Worm (Caenorhabditis elegans) whole organism, L1 larva: ENCODE data around the gene F49H12.2.
A peak's percentile ranks its signal among the peaks of the same experiment; 100 is the strongest.

Experiments
- C04F5.9 ChIP-seq: sonication (generic microtip); optimal IDR thresholded peaks from 2 replicates; lab custom pipeline; 2016; ENCODE audit warnings: missing genetic modification characterization, missing compliant biosample characterization
- C16A3.4 ChIP-seq: fragments of 150-350 bp; optimal IDR thresholded peaks from 2 replicates; lab custom pipeline; 2014; ENCODE audit warnings: missing biosample characterization, missing genetic modification characterization
- F16B12.6 ChIP-seq: fragments of 150-350 bp; optimal IDR thresholded peaks from 2 replicates; lab custom pipeline; 2014; ENCODE audit warnings: missing biosample characterization, missing genetic modification characterization
- Y116A8C.19 ChIP-seq: sonication (generic microtip); optimal IDR thresholded peaks from 2 replicates; lab custom pipeline; 2016; ENCODE audit warnings: missing compliant biosample characterization, missing genetic modification characterization, borderline replicate concordance
- alr-1 ChIP-seq: fragments of 200-800 bp; sonication (Bioruptor generic); optimal IDR thresholded peaks from 2 replicates; lab custom pipeline; 2018; ENCODE audit warnings: borderline replicate concordance, mild to moderate bottlenecking, missing genetic modification characterization, missing compliant biosample characterization
- blmp-1 ChIP-seq: fragments of 150-350 bp; optimal IDR thresholded peaks from 2 replicates; lab custom pipeline; 2014; ENCODE audit warnings: missing biosample characterization, missing genetic modification characterization
- ceh-63 ChIP-seq: fragments of 200-800 bp; sonication (Bioruptor generic); optimal IDR thresholded peaks from 2 replicates; lab custom pipeline; 2018; ENCODE audit warnings: mild to moderate bottlenecking, missing genetic modification characterization, missing compliant biosample characterization
- ceh-8 ChIP-seq: fragments of 200-800 bp; sonication (Bioruptor generic); optimal IDR thresholded peaks from 2 replicates; lab custom pipeline; 2018; ENCODE audit warnings: mild to moderate bottlenecking, missing genetic modification characterization, moderate library complexity, missing compliant biosample characterization
- ces-1 ChIP-seq: fragments of 150-350 bp; optimal IDR thresholded peaks from 2 replicates; lab custom pipeline; 2014; ENCODE audit warnings: missing biosample characterization, missing genetic modification reagents, missing genetic modification characterization
- dsc-1 ChIP-seq: sonication (generic microtip); optimal IDR thresholded peaks from 2 replicates; lab custom pipeline; 2016; ENCODE audit warnings: mild to moderate bottlenecking, missing genetic modification characterization, missing compliant biosample characterization
- egl-13 ChIP-seq: sonication (generic microtip); optimal IDR thresholded peaks from 2 replicates; lab custom pipeline; 2016; ENCODE audit warnings: missing genotype, missing genetic modification reagents, missing genetic modification characterization, missing compliant biosample characterization
- egl-27 ChIP-seq, 2 experiments: fragments of 150-350 bp in 1 of 2; sonication (generic microtip); optimal IDR thresholded peaks; 3 replicates each; lab custom pipeline; 2017 to 2018; ENCODE audit warnings: missing biosample characterization in 2 of 2, missing genetic modification characterization in 2 of 2, missing genetic modification reagents in 2 of 2
- elt-2 ChIP-seq: sonication (generic microtip); optimal IDR thresholded peaks from 2 replicates; lab custom pipeline; 2016; ENCODE audit warnings: missing genetic modification characterization, mild to moderate bottlenecking, inconsistent platforms, missing compliant biosample characterization, missing genetic modification reagents
- fkh-8 ChIP-seq: sonication (generic microtip); optimal IDR thresholded peaks from 2 replicates; lab custom pipeline; 2016; ENCODE audit warnings: mild to moderate bottlenecking, missing genetic modification characterization, missing compliant biosample characterization
- fos-1 ChIP-seq: fragments of 150-350 bp; optimal IDR thresholded peaks from 2 replicates; lab custom pipeline; 2014; ENCODE audit warnings: missing biosample characterization, missing genetic modification characterization
- hlh-17 ChIP-seq: fragments of 200-800 bp; sonication (Bioruptor generic); optimal IDR thresholded peaks from 2 replicates; lab custom pipeline; 2018; ENCODE audit warnings: missing genetic modification characterization, mild to moderate bottlenecking, missing compliant biosample characterization, moderate library complexity, borderline replicate concordance
- lin-13 ChIP-seq: fragments of 150-350 bp; optimal IDR thresholded peaks from 2 replicates; lab custom pipeline; 2014; ENCODE audit warnings: missing biosample characterization, missing genetic modification reagents, missing genetic modification characterization
- lin-39 ChIP-seq: fragments of 150-350 bp; optimal IDR thresholded peaks from 2 replicates; lab custom pipeline; 2014; ENCODE audit warnings: missing biosample characterization, missing genetic modification reagents, missing genetic modification characterization
- mab-9 ChIP-seq: fragments of 200-800 bp; sonication (Bioruptor generic); IDR thresholded peaks from 2 replicates; pipeline ENCODE4 v1.3.6; 2022; ENCODE audit warnings: missing genetic modification reagents, missing genetic modification characterization, missing compliant biosample characterization
- mdl-1 ChIP-seq, 2 experiments: fragments of 150-350 bp; optimal IDR thresholded peaks; 2 replicates each; lab custom pipeline; 2014 to 2017; ENCODE audit warnings: missing biosample characterization in 2 of 2, missing genetic modification characterization in 2 of 2, inconsistent platforms in 1 of 2
- nhr-11 ChIP-seq: fragments of 150-350 bp; optimal IDR thresholded peaks from 2 replicates; lab custom pipeline; 2014; ENCODE audit warnings: missing biosample characterization, missing genetic modification characterization
- nhr-12 ChIP-seq: sonication (generic microtip); optimal IDR thresholded peaks from 2 replicates; lab custom pipeline; 2017; ENCODE audit warnings: missing biosample characterization, missing genetic modification characterization
- nhr-19 ChIP-seq: fragments of 200-800 bp; sonication (Bioruptor generic); conservative IDR thresholded peaks from 2 replicates; pipeline ENCODE4 v1.3.6; 2022; ENCODE audit warnings: missing genetic modification characterization, missing compliant biosample characterization
- nhr-237 ChIP-seq: fragments of 150-350 bp; optimal IDR thresholded peaks from 2 replicates; lab custom pipeline; 2014; ENCODE audit warnings: missing biosample characterization, missing genetic modification characterization
- nhr-47 ChIP-seq: sonication (generic microtip); optimal IDR thresholded peaks from 2 replicates; lab custom pipeline; 2016; ENCODE audit warnings: mild to moderate bottlenecking, missing genetic modification characterization, moderate library complexity, missing compliant biosample characterization
- nhr-71 ChIP-seq: sonication (generic microtip); optimal IDR thresholded peaks from 2 replicates; lab custom pipeline; 2016; ENCODE audit warnings: mild to moderate bottlenecking, missing genetic modification characterization, moderate library complexity, missing compliant biosample characterization
- nhr-85 ChIP-seq: sonication (generic microtip); peaks from one replicate; lab custom pipeline; 2016; ENCODE audit warnings: missing genetic modification characterization, inconsistent platforms, missing compliant biosample characterization
- nhr-90 ChIP-seq: sonication (generic microtip); optimal IDR thresholded peaks from 2 replicates; lab custom pipeline; 2016; ENCODE audit warnings: mild to moderate bottlenecking, missing genetic modification characterization, missing compliant biosample characterization; ENCODE audit not compliant: poor library complexity
- sptf-1 ChIP-seq: fragments of 150-350 bp; optimal IDR thresholded peaks from 2 replicates; lab custom pipeline; 2014; ENCODE audit warnings: missing biosample characterization, missing genetic modification characterization
- tbx-2 ChIP-seq: sonication (generic microtip); optimal IDR thresholded peaks from 2 replicates; lab custom pipeline; 2016; ENCODE audit warnings: missing genetic modification characterization, missing compliant biosample characterization
- tlp-1 ChIP-seq: fragments of 150-350 bp; optimal IDR thresholded peaks from 2 replicates; lab custom pipeline; 2014; ENCODE audit warnings: missing biosample characterization, missing genetic modification characterization
- unc-62 ChIP-seq: fragments of 150-350 bp; optimal IDR thresholded peaks from 2 replicates; lab custom pipeline; 2014; ENCODE audit warnings: missing biosample characterization, missing genetic modification reagents, missing genetic modification characterization
- unc-86 ChIP-seq: sonication (generic microtip); optimal IDR thresholded peaks from 2 replicates; lab custom pipeline; 2016; ENCODE audit warnings: missing genetic modification characterization, missing compliant biosample characterization

Gene F49H12.2

ce11 chrX:2041448-2042138 lies 43.5 kb upstream of the F49H12.2 start (continued):
- TF ChIP-seq nhr-71 (tag; lab: Kevin White, UChicago) (no peak), C16A3.4 (no peak), blmp-1 (tag; lab: Kevin White, UChicago) (no peak), egl-27 (tag; optimal IDR thresholded peaks at IDR 0.05; lab: Kevin White, UChicago) (no peak), dsc-1 (tag; lab: Kevin White, UChicago) (no peak), hlh-17 (GFP tag; lab: Kevin White, UChicago) (no peak), lin-39 (tag; lab: Kevin White, UChicago) (peak; percentile 4), nhr-12 (tag; lab: Kevin White, UChicago) (no peak), nhr-11 (tag; lab: Kevin White, UChicago) (no peak), C04F5.9 (tag; lab: Kevin White, UChicago) (no peak)

- TF ChIP-seq alr-1 (tag; lab: Kevin White, UChicago) (no peak), elt-2 (no peak), nhr-71 (tag; lab: Kevin White, UChicago) (no peak), fkh-8 (no peak), dsc-1 (tag; lab: Kevin White, UChicago) (no peak), tbx-2 (no peak), ceh-63 (GFP tag; lab: Kevin White, UChicago) (no peak), nhr-237 (tag; lab: Kevin White, UChicago) (no peak), fos-1 (tag; lab: Kevin White, UChicago) (no peak), lin-13 (GFP tag; lab: Kevin White, UChicago) (no peak), nhr-85 (tag; lab: Kevin White, UChicago) (no peak), mab-9 (GFP tag; lab: Robert Waterston, UW) (no peak), mdl-1 (tag; optimal IDR thresholded peaks at IDR 0.05; lab: Kevin White, UChicago) (no peak), Y116A8C.19 (tag; lab: Kevin White, UChicago) (no peak), sptf-1 (tag; lab: Kevin White, UChicago) (no peak)
These were observed 42.5 kb upstream of the F49H12.2 start for ce11 chrX:2042621-2043020.

ce11 chrX:2043224-2043623 lies 41.9 kb upstream of the F49H12.2 start:
- TF ChIP-seq nhr-71 (tag; lab: Kevin White, UChicago): peak; percentile 13
- no peak for TF ChIP-seq nhr-12 (tag; lab: Kevin White, UChicago)
- TF ChIP-seq unc-86 (tag; lab: Kevin White, UChicago): no peak
- TF ChIP-seq fos-1 (tag; lab: Kevin White, UChicago): no peak
- peak; percentile 32; the same call in 1 of the 2 replicates for TF ChIP-seq nhr-19 (GFP tag; lab: Robert Waterston, UW)
- peak; percentile 6 for TF ChIP-seq tbx-2
- no peak for TF ChIP-seq nhr-90 (tag; lab: Kevin White, UChicago)

- TF ChIP-seq F16B12.6 (no peak), ceh-8 (GFP tag; lab: Kevin White, UChicago) (peak; percentile 37), Y116A8C.19 (tag; lab: Kevin White, UChicago) (no peak)
These were observed 40.4 kb upstream of the F49H12.2 start for ce11 chrX:2044541-2045168.

ce11 chrX:2045603-2046002 lies 39.5 kb upstream of the F49H12.2 start:
- TF ChIP-seq tlp-1 (tag; lab: Kevin White, UChicago) (no peak), unc-62 (GFP tag; lab: Kevin White, UChicago) (no peak), mdl-1 (tag; optimal IDR thresholded peaks at IDR 0.05; lab: Kevin White, UChicago) (no peak), ces-1 (GFP tag; lab: Kevin White, UChicago) (no peak), egl-13 (tag; lab: Kevin White, UChicago) (no peak), nhr-47 (tag; lab: Kevin White, UChicago) (no peak), nhr-237 (tag; lab: Kevin White, UChicago) (no peak), Y116A8C.19 (tag; lab: Kevin White, UChicago) (no peak)
